Fruit fly (Drosophila melanogaster) whole organism, embryonic: ENCODE measurements around the gene Seipin.

Source experiments
- CG10543 ChIP-seq: fragments of 200-800 bp; sonication (Bioruptor generic); optimal IDR thresholded peaks from 3 replicates; lab custom pipeline; 2017; ENCODE audit warnings: missing biosample characterization, mild to moderate bottlenecking, missing genetic modification characterization, moderate library complexity
- CG10979 ChIP-seq: fragments of 200-800 bp; sonication (Bioruptor generic); optimal IDR thresholded peaks from 2 replicates; lab custom pipeline; 2018; ENCODE audit warnings: missing biosample characterization, mild to moderate bottlenecking, missing genetic modification characterization, moderate library complexity
- CG11247 ChIP-seq: fragments of 200-800 bp; sonication (Bioruptor generic); IDR thresholded peaks from 2 replicates; pipeline ENCODE4 v1.3.6; 2022; ENCODE audit warnings: missing biosample characterization, missing genetic modification characterization
- CG12236 ChIP-seq: fragments of 200-800 bp; sonication (Bioruptor generic); optimal IDR thresholded peaks from 2 replicates; lab custom pipeline; 2016; ENCODE audit warnings: missing biosample characterization, missing genetic modification characterization
- CG13287 ChIP-seq: fragments of 200-800 bp; sonication (Bioruptor generic); IDR thresholded peaks from 2 replicates; pipeline ENCODE4 v1.3.6; 2022; ENCODE audit warnings: missing biosample characterization, missing genetic modification characterization; ENCODE audit not compliant: partially characterized antibody
- CG13624 ChIP-seq: fragments of 200-800 bp; sonication (Bioruptor generic); optimal IDR thresholded peaks from 2 replicates; lab custom pipeline; 2016; ENCODE audit warnings: missing biosample characterization, missing genetic modification characterization
- CG13775 ChIP-seq: fragments of 200-800 bp; sonication (Bioruptor generic); optimal IDR thresholded peaks from 3 replicates; lab custom pipeline; 2017; ENCODE audit warnings: missing biosample characterization, mild to moderate bottlenecking, missing genetic modification characterization
- CG14667 ChIP-seq: fragments of 200-800 bp; sonication (Bioruptor generic); IDR thresholded peaks from 2 replicates; pipeline ENCODE4 v1.3.6; 2022; ENCODE audit warnings: missing biosample characterization, missing genetic modification characterization
- CG15011 ChIP-seq: fragments of 200-800 bp; sonication (Bioruptor generic); optimal IDR thresholded peaks from 3 replicates; lab custom pipeline; 2018; ENCODE audit warnings: missing biosample characterization, mild to moderate bottlenecking, missing genetic modification characterization
- CG15073 ChIP-seq: fragments of 200-800 bp; sonication (Bioruptor generic); optimal IDR thresholded peaks from 2 replicates; lab custom pipeline; 2016; ENCODE audit warnings: missing biosample characterization, missing genetic modification characterization
- CG17829 ChIP-seq: fragments of 200-800 bp; optimal IDR thresholded peaks from 2 replicates; lab custom pipeline; 2019; ENCODE audit warnings: missing biosample characterization, mild to moderate bottlenecking, missing genetic modification characterization, moderate library complexity
- CG1832 ChIP-seq: fragments of 200-800 bp; sonication (Bioruptor generic); optimal IDR thresholded peaks from 2 replicates; lab custom pipeline; 2017; ENCODE audit warnings: missing biosample characterization, mild to moderate bottlenecking, missing genetic modification characterization, inconsistent platforms
- CG18599 ChIP-seq: fragments of 200-800 bp; sonication (Bioruptor generic); optimal IDR thresholded peaks from 3 replicates; lab custom pipeline; 2017; ENCODE audit warnings: missing biosample characterization, missing genetic modification characterization, mild to moderate bottlenecking, moderate library complexity, missing genetic modification reagents
- CG2678 ChIP-seq: fragments of 200-800 bp; sonication (Bioruptor generic); optimal IDR thresholded peaks from 3 replicates; lab custom pipeline; 2019; ENCODE audit warnings: missing biosample characterization, mild to moderate bottlenecking, missing genetic modification characterization, moderate library complexity
- CG3163 ChIP-seq: fragments of 200-800 bp; sonication (Bioruptor generic); optimal IDR thresholded peaks from 3 replicates; lab custom pipeline; 2016; ENCODE audit warnings: missing biosample characterization, missing genetic modification characterization
- CG3726 ChIP-seq: fragments of 200-800 bp; sonication (Bioruptor generic); IDR thresholded peaks from 3 replicates; pipeline ENCODE4, ENCODE4 v1.3.6; 2022; ENCODE audit warnings: missing biosample characterization, missing genetic modification characterization
- CG4328 ChIP-seq: fragments of 200-800 bp; sonication (Bioruptor generic); optimal IDR thresholded peaks from 3 replicates; lab custom pipeline; 2017; ENCODE audit warnings: missing biosample characterization, missing genetic modification reagents, missing genetic modification characterization
- CG7987 ChIP-seq: fragments of 200-800 bp; sonication (Bioruptor generic); optimal IDR thresholded peaks from 2 replicates; lab custom pipeline; 2018; ENCODE audit warnings: missing biosample characterization, mild to moderate bottlenecking, missing genetic modification characterization, moderate library complexity
- CG9932 ChIP-seq: fragments of 200-800 bp; sonication (Bioruptor generic); IDR thresholded peaks from 2 replicates; pipeline ENCODE4 v1.3.6; 2022; ENCODE audit warnings: missing biosample characterization, missing genetic modification characterization
- D ChIP-seq, 2 experiments: fragments of 200-800 bp in 1 of 2; fragments of >200 bp in 1 of 2; sonication (Bioruptor generic) in 1 of 2; optimal IDR thresholded peaks; 2 replicates in 1 of 2; 3 replicates in 1 of 2; lab custom pipeline; 2017; ENCODE audit warnings: mild to moderate bottlenecking in 1 of 2, missing biosample characterization in 1 of 2, missing genetic modification characterization in 1 of 2, missing genetic modification reagents in 1 of 2
- D19B ChIP-seq: fragments of 200-800 bp; sonication (Bioruptor generic); optimal IDR thresholded peaks from 2 replicates; lab custom pipeline; 2017; ENCODE audit warnings: missing biosample characterization, mild to moderate bottlenecking, missing genetic modification characterization
- Eip74EF ChIP-seq, 2 experiments: fragments of 200-800 bp in 1 of 2; fragments of >200 bp in 1 of 2; sonication (Bioruptor generic) in 1 of 2; optimal IDR thresholded peaks; 2 replicates each; lab custom pipeline; 2017 to 2019; ENCODE audit warnings: missing biosample characterization in 2 of 2, missing genetic modification characterization in 2 of 2, mild to moderate bottlenecking in 1 of 2, moderate library complexity in 1 of 2
- H15 ChIP-seq: fragments of 200-800 bp; sonication (Bioruptor generic); IDR thresholded peaks from 3 replicates; pipeline ENCODE4 v1.3.6; 2022; ENCODE audit warnings: missing biosample characterization, missing genetic modification characterization
- Hand ChIP-seq: fragments of 200-800 bp; sonication (Bioruptor generic); optimal IDR thresholded peaks from 2 replicates; lab custom pipeline; 2017; ENCODE audit warnings: mild to moderate bottlenecking, missing biosample characterization, missing genetic modification reagents, missing genetic modification characterization
- Lhr ChIP-seq: fragments of 200-800 bp; sonication (Bioruptor generic); optimal IDR thresholded peaks from 3 replicates; lab custom pipeline; 2017; ENCODE audit warnings: mild to moderate bottlenecking, missing biosample characterization, missing genetic modification reagents, missing genetic modification characterization
- Mad ChIP-seq: fragments of 200-800 bp; sonication (Bioruptor generic); optimal IDR thresholded peaks from 2 replicates; lab custom pipeline; 2016; ENCODE audit warnings: missing biosample characterization, missing genetic modification characterization
- Meics ChIP-seq: fragments of 200-800 bp; sonication (Bioruptor generic); optimal IDR thresholded peaks from 2 replicates; lab custom pipeline; 2017; ENCODE audit warnings: missing biosample characterization, mild to moderate bottlenecking, missing genetic modification characterization
- NC2α ChIP-seq: fragments of 200-800 bp; sonication (Bioruptor generic); optimal IDR thresholded peaks from 2 replicates; lab custom pipeline; 2016; ENCODE audit warnings: missing biosample characterization, missing genetic modification characterization
- Sin3A ChIP-seq: fragments of >200 bp; optimal IDR thresholded peaks from 2 replicates; lab custom pipeline; 2018
- Stat92E ChIP-seq, 3 experiments: fragments of >200 bp in 2 of 3; fragments of 200-800 bp in 1 of 3; sonication (Bioruptor generic) in 1 of 3; optimal IDR thresholded peaks; 2 replicates each; lab custom pipeline; 2017 to 2019; ENCODE audit warnings: missing biosample characterization in 3 of 3, missing genetic modification characterization in 3 of 3, mild to moderate bottlenecking in 1 of 3, moderate library complexity in 1 of 3
- Xrp1 ChIP-seq: fragments of 200-800 bp; sonication (Bioruptor generic); IDR thresholded peaks from 2 replicates; pipeline ENCODE4 v1.3.6; 2022; ENCODE audit warnings: missing biosample characterization, missing genetic modification characterization
- abd-A ChIP-seq: fragments of 200-800 bp; sonication (Bioruptor generic); optimal IDR thresholded peaks from 3 replicates; lab custom pipeline; 2019; ENCODE audit warnings: missing biosample characterization, mild to moderate bottlenecking, missing genetic modification characterization, moderate library complexity
- chm ChIP-seq: fragments of 200-800 bp; sonication (Bioruptor generic); IDR thresholded peaks from 2 replicates; pipeline ENCODE4 v1.3.6; 2022; ENCODE audit warnings: missing biosample characterization, missing genetic modification characterization
- corto ChIP-seq: fragments of 200-800 bp; sonication (Bioruptor generic); optimal IDR thresholded peaks from 2 replicates; lab custom pipeline; 2016; ENCODE audit warnings: missing biosample characterization, mild to moderate bottlenecking, missing genetic modification characterization, moderate library complexity
- cwo ChIP-seq: fragments of 200-800 bp; sonication (Bioruptor generic); optimal IDR thresholded peaks from 3 replicates; lab custom pipeline; 2017; ENCODE audit warnings: missing biosample characterization, missing genetic modification characterization, mild to moderate bottlenecking, moderate library complexity, missing genetic modification reagents
- dm ChIP-seq: fragments of 200-800 bp; sonication (Bioruptor generic); optimal IDR thresholded peaks from 3 replicates; lab custom pipeline; 2016; ENCODE audit warnings: missing biosample characterization, missing genetic modification characterization
- dmrt11E ChIP-seq: fragments of 200-800 bp; sonication (Bioruptor generic); optimal IDR thresholded peaks from 3 replicates; lab custom pipeline; 2018; ENCODE audit warnings: missing biosample characterization, mild to moderate bottlenecking, missing genetic modification characterization, moderate library complexity
- dmrt99B ChIP-seq: fragments of 200-800 bp; sonication (Bioruptor generic); optimal IDR thresholded peaks from 2 replicates; lab custom pipeline; 2018; ENCODE audit warnings: missing biosample characterization, mild to moderate bottlenecking, missing genetic modification characterization, moderate library complexity
- dysf ChIP-seq: fragments of 200-800 bp; sonication (Bioruptor generic); IDR thresholded peaks from 3 replicates; pipeline ENCODE4 v1.3.6; 2022; ENCODE audit warnings: missing biosample characterization, missing genetic modification characterization
- ems ChIP-seq: fragments of 200-800 bp; sonication (Bioruptor generic); optimal IDR thresholded peaks from 3 replicates; lab custom pipeline; 2016; ENCODE audit warnings: missing biosample characterization, missing genetic modification characterization
- fd102C ChIP-seq: fragments of 200-800 bp; sonication (Bioruptor generic); optimal IDR thresholded peaks from 2 replicates; lab custom pipeline; 2018; ENCODE audit warnings: missing biosample characterization, mild to moderate bottlenecking, missing genetic modification characterization, moderate library complexity
- gcm2 ChIP-seq: fragments of 200-800 bp; sonication (Bioruptor generic); optimal IDR thresholded peaks from 2 replicates; lab custom pipeline; 2016; ENCODE audit warnings: missing biosample characterization, missing genetic modification characterization
- gfzf ChIP-seq: fragments of 200-800 bp; sonication (Bioruptor generic); optimal IDR thresholded peaks from 2 replicates; lab custom pipeline; 2016; ENCODE audit warnings: missing biosample characterization, mild to moderate bottlenecking, missing genetic modification characterization, moderate library complexity
- nerfin-1 ChIP-seq: fragments of 200-800 bp; sonication (Bioruptor generic); optimal IDR thresholded peaks from 3 replicates; lab custom pipeline; 2019; ENCODE audit warnings: missing biosample characterization, mild to moderate bottlenecking, missing genetic modification characterization, moderate library complexity
- pho ChIP-seq: fragments of 200-800 bp; sonication (Bioruptor generic); optimal IDR thresholded peaks from 2 replicates; lab custom pipeline; 2016; ENCODE audit warnings: missing biosample characterization, missing genetic modification characterization
- ranshi ChIP-seq: fragments of 200-800 bp; sonication (Bioruptor generic); IDR thresholded peaks from 2 replicates; pipeline ENCODE4 v1.3.6; 2022; ENCODE audit warnings: missing biosample characterization, missing genetic modification characterization
- sd ChIP-seq: fragments of 200-800 bp; sonication (Bioruptor generic); optimal IDR thresholded peaks from 3 replicates; lab custom pipeline; 2018; ENCODE audit warnings: missing biosample characterization, mild to moderate bottlenecking, missing genetic modification characterization, moderate library complexity
- seq ChIP-seq: fragments of 200-800 bp; sonication (Bioruptor generic); IDR thresholded peaks from 2 replicates; pipeline ENCODE4 v1.3.6; 2022; ENCODE audit warnings: missing biosample characterization, missing genetic modification characterization
- yki ChIP-seq: fragments of >200 bp; optimal IDR thresholded peaks from 3 replicates; lab custom pipeline; 2018

The Seipin gene

DNA sequence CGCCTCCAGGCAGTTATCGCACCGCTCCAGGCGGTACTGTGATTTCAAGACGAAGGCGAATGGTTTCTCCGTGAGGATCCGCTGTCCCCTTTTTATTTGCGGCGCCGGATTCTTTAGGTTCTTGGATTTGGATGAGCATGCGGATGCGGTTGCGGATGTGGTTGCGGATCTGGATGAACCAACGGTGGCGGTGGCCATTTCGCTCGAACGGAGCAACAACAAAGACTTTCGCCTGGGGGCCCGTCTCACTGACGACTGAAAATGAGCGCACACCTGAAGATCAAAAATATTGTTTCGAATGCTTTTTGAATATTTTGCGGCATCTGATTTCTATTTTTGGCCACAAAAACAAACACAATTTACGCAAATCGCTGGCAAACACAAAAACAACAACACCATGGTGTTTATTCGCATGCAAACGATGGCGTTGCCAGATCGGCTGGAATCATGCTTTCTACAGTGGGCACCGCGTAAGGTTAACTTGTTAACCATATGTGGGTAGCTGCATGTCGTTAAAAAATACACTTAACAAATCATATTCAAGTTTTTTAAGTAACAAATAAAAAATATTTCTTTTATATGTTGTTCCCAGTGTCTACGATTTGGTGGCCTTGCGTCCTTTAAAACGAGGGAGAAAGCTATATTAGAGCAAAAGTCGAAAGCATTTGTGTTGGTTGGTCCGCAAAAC is 11.0 kb upstream of the Seipin start, which contains the start of gene Smyd3 (continued):
- TF ChIP-seq Mad (GFP tag; lab: Kevin White, UChicago) (peak; percentile 57), CG15073 (GFP tag; lab: Kevin White, UChicago) (no peak), fd102C (no peak), CG2678 (tag; lab: Kevin White, UChicago) (no peak), CG13624 (GFP tag; lab: Kevin White, UChicago) (peak; percentile 84), CG11247 (GFP tag; lab: Robert Waterston, UW) (peak; percentile 71), abd-A (tag; lab: Kevin White, UChicago) (no peak), dmrt99B (no peak), H15 (GFP tag; lab: Robert Waterston, UW) (peak; percentile 76; the same call in 2 of the 3 replicates), Eip74EF (GFP tag; optimal IDR thresholded peaks at IDR 0.05; lab: Kevin White, UChicago) (no peak), gcm2 (GFP tag; lab: Kevin White, UChicago) (peak; percentile 63), CG10543 (peak; percentile 51), nerfin-1 (tag; lab: Kevin White, UChicago) (peak; percentile 29), CG3163 (GFP tag; lab: Kevin White, UChicago) (peak; percentile 18), cwo (GFP tag; lab: Kevin White, UChicago) (peak; percentile 64), CG18599 (GFP tag; lab: Kevin White, UChicago) (peak; percentile 84), Sin3A (lab: Kevin White, UChicago) (no peak), CG7987 (GFP tag; lab: Kevin White, UChicago) (peak; percentile 58), CG10979 (tag; lab: Kevin White, UChicago) (peak; percentile 65), sd (no peak), NC2α (GFP tag; lab: Kevin White, UChicago) (peak; percentile 22), chm (GFP tag; lab: Robert Waterston, UW) (peak; percentile 76), CG4328 (no peak), corto (GFP tag; lab: Kevin White, UChicago) (no peak), D19B (GFP tag; lab: Kevin White, UChicago) (no peak), CG14667 (GFP tag; lab: Robert Waterston, UW) (peak; percentile 73), CG13287 (no peak), Xrp1 (peak; percentile 88), CG9932 (GFP tag; lab: Robert Waterston, UW) (peak; percentile 88), D (optimal IDR thresholded peaks at IDR 0.05; lab: Kevin White, UChicago) (no peak), D (GFP tag; optimal IDR thresholded peaks at IDR 0.05; lab: Kevin White, UChicago) (no peak), CG12236 (GFP tag; lab: Kevin White, UChicago) (no peak), Lhr (GFP tag; lab: Kevin White, UChicago) (no peak), ems (GFP tag; lab: Kevin White, UChicago) (peak; percentile 78), CG1832 (no peak), Stat92E (GFP tag; optimal IDR thresholded peaks at IDR 0.05; lab: Kevin White, UChicago) (no peak), dmrt11E (tag; lab: Kevin White, UChicago) (peak; percentile 58), CG15011 (GFP tag; lab: Kevin White, UChicago) (no peak), Hand (GFP tag; lab: Kevin White, UChicago) (peak; percentile 30), CG3726 (0 out of 3 replicates have a peak, but pooled peaks have one; percentile 26), ranshi (GFP tag; lab: Robert Waterston, UW) (peak; percentile 79), CG17829 (peak; percentile 66), Meics (GFP tag; lab: Kevin White, UChicago) (peak; percentile 81), pho (GFP tag; lab: Kevin White, UChicago) (peak; percentile 73), yki (no peak), CG13775 (GFP tag; lab: Kevin White, UChicago) (peak; percentile 96), dm (GFP tag; lab: Kevin White, UChicago) (peak; percentile 66), gfzf (GFP tag; lab: Kevin White, UChicago) (peak; percentile 22), dysf (GFP tag; lab: Robert Waterston, UW) (peak; percentile 84), seq (GFP tag; lab: Robert Waterston, UW) (peak; percentile 53; the same call in 1 of the 2 replicates)
